Worm (Caenorhabditis elegans) whole organism, young adult: ENCODE data around the gene nhr-5.

Source experiments
- B0261.1 ChIP-seq: sonication (generic microtip); optimal IDR thresholded peaks from 2 replicates; lab custom pipeline; 2016; ENCODE audit warnings: mild to moderate bottlenecking, missing genetic modification characterization, moderate library complexity, missing compliant biosample characterization
- B0336.3 ChIP-seq: fragments of 200-800 bp; sonication (Bioruptor generic); IDR thresholded peaks from 2 replicates; pipeline ENCODE4 v1.3.6; 2022; ENCODE audit warnings: missing genetic modification characterization, missing compliant biosample characterization
- C17E4.6 ChIP-seq: fragments of 200-800 bp; sonication (Bioruptor generic); IDR thresholded peaks from 2 replicates; pipeline ENCODE4 v1.3.6; 2022; ENCODE audit warnings: missing genetic modification reagents, missing genetic modification characterization, missing compliant biosample characterization
- F23B12.7 ChIP-seq: sonication (generic microtip); optimal IDR thresholded peaks from 2 replicates; lab custom pipeline; 2017; ENCODE audit warnings: missing genetic modification characterization, mild to moderate bottlenecking, missing compliant biosample characterization, antibody characterized with exemption, moderate library complexity; ENCODE audit not compliant: insufficient read depth
- F55B11.4 ChIP-seq: sonication (generic microtip); optimal IDR thresholded peaks from 2 replicates; lab custom pipeline; 2016; ENCODE audit warnings: missing compliant biosample characterization, missing genetic modification characterization, borderline replicate concordance; ENCODE audit not compliant: insufficient read depth
- F57A8.1 ChIP-seq: fragments of 200-800 bp; sonication (Bioruptor generic); optimal IDR thresholded peaks from 2 replicates; lab custom pipeline; 2018; ENCODE audit warnings: mild to moderate bottlenecking, missing genetic modification characterization, moderate library complexity, missing compliant biosample characterization
- K11D2.4 ChIP-seq: fragments of 200-800 bp; sonication (Bioruptor generic); IDR thresholded peaks from 2 replicates; pipeline ENCODE4 v1.3.6; 2022; ENCODE audit warnings: missing genetic modification reagents, missing genetic modification characterization, missing compliant biosample characterization
- K12H6.12 ChIP-seq: fragments of 200-800 bp; sonication (Bioruptor generic); optimal IDR thresholded peaks from 2 replicates; lab custom pipeline; 2018; ENCODE audit warnings: mild to moderate bottlenecking, missing genetic modification characterization, missing compliant biosample characterization
- Y56A3A.18 ChIP-seq: fragments of 200-800 bp; sonication (Bioruptor generic); IDR thresholded peaks from 2 replicates; pipeline ENCODE4 v1.3.6; 2022; ENCODE audit warnings: missing genetic modification reagents, missing genetic modification characterization, missing compliant biosample characterization
- Y67H2A.10 ChIP-seq: fragments of 200-800 bp; sonication (Bioruptor generic); conservative IDR thresholded peaks from 2 replicates; pipeline ENCODE4 v1.3.6; 2022; ENCODE audit warnings: missing genetic modification reagents, missing genetic modification characterization, missing compliant biosample characterization
- Y79H2A.3 ChIP-seq: fragments of 200-800 bp; sonication (Bioruptor generic); conservative IDR thresholded peaks from 2 replicates; pipeline ENCODE4 v1.3.6; 2022; ENCODE audit warnings: missing genetic modification reagents, missing genetic modification characterization, missing compliant biosample characterization
- Y95B8A.8 ChIP-seq: fragments of 200-800 bp; sonication (Bioruptor generic); IDR thresholded peaks from 2 replicates; pipeline ENCODE4 v1.3.6; 2022; ENCODE audit warnings: missing genetic modification reagents, missing genetic modification characterization, missing compliant biosample characterization
- athp-1 ChIP-seq: sonication (generic microtip); optimal IDR thresholded peaks from 2 replicates; lab custom pipeline; 2017; ENCODE audit warnings: mild to moderate bottlenecking, missing genetic modification characterization, missing compliant biosample characterization
- attf-6 ChIP-seq: fragments of 200-800 bp; sonication (Bioruptor generic); IDR thresholded peaks from 2 replicates; pipeline ENCODE4 v1.3.6; 2022; ENCODE audit warnings: missing genetic modification reagents, missing genetic modification characterization, missing compliant biosample characterization
- ccch-3 ChIP-seq: fragments of 200-800 bp; sonication (Bioruptor generic); optimal IDR thresholded peaks from 2 replicates; lab custom pipeline; 2018; ENCODE audit warnings: mild to moderate bottlenecking, missing genetic modification characterization, missing compliant biosample characterization
- cebp-2 ChIP-seq: fragments of 200-800 bp; sonication (Bioruptor generic); IDR thresholded peaks from 2 replicates; pipeline ENCODE4 v1.3.6; 2022; ENCODE audit warnings: missing genetic modification characterization, missing compliant biosample characterization
- ceh-100 ChIP-seq: fragments of 200-800 bp; sonication (Bioruptor generic); IDR thresholded peaks from 2 replicates; pipeline ENCODE4 v1.3.6; 2022; ENCODE audit warnings: missing genetic modification reagents, missing genetic modification characterization, missing compliant biosample characterization
- ceh-58 ChIP-seq: fragments of 200-800 bp; sonication (Bioruptor generic); IDR thresholded peaks from 2 replicates; pipeline ENCODE4 v1.3.6; 2022; ENCODE audit warnings: missing genetic modification characterization, missing compliant biosample characterization
- ceh-91 ChIP-seq: fragments of 200-800 bp; sonication (Bioruptor generic); IDR thresholded peaks from 2 replicates; pipeline ENCODE4 v1.3.6; 2022; ENCODE audit warnings: missing genetic modification reagents, missing genetic modification characterization, missing compliant biosample characterization
- die-1 ChIP-seq: sonication (generic microtip); optimal IDR thresholded peaks from 2 replicates; lab custom pipeline; 2016; ENCODE audit warnings: missing genotype, mild to moderate bottlenecking, missing genetic modification characterization, missing compliant biosample characterization
- dpff-1 ChIP-seq: sonication (generic microtip); optimal IDR thresholded peaks from 2 replicates; lab custom pipeline; 2017; ENCODE audit warnings: mild to moderate bottlenecking, missing genetic modification characterization, missing compliant biosample characterization
- dpl-1 ChIP-seq: fragments of 150-350 bp; optimal IDR thresholded peaks from 2 replicates; lab custom pipeline; 2014; ENCODE audit warnings: missing biosample characterization, missing genetic modification reagents, missing genetic modification characterization
- him-1 ChIP-seq: sonication (generic microtip); optimal IDR thresholded peaks from 2 replicates; lab custom pipeline; 2016; ENCODE audit warnings: missing genotype, missing genetic modification reagents, missing genetic modification characterization, missing compliant biosample characterization
- hrde-1 ChIP-seq: sonication (generic microtip); optimal IDR thresholded peaks from 2 replicates; lab custom pipeline; 2016; ENCODE audit warnings: missing genetic modification characterization, mild to moderate bottlenecking, missing compliant biosample characterization, moderate library complexity, missing genotype, missing genetic modification reagents, borderline replicate concordance
- hsf-1 ChIP-seq: fragments of 200-800 bp; sonication (Bioruptor generic); IDR thresholded peaks from 2 replicates; pipeline ENCODE4 v1.3.6; 2022; ENCODE audit warnings: missing genetic modification reagents, missing genetic modification characterization, missing compliant biosample characterization
- lin-26 ChIP-seq: fragments of 200-800 bp; sonication (Bioruptor generic); IDR thresholded peaks from 2 replicates; pipeline ENCODE4 v1.3.6; 2022; ENCODE audit warnings: missing genetic modification reagents, missing genetic modification characterization, missing compliant biosample characterization
- madf-10 ChIP-seq: sonication (generic microtip); optimal IDR thresholded peaks from 2 replicates; lab custom pipeline; 2016; ENCODE audit warnings: mild to moderate bottlenecking, missing genetic modification characterization, missing compliant biosample characterization
- madf-3 ChIP-seq: fragments of 200-800 bp; sonication (Bioruptor generic); IDR thresholded peaks from 2 replicates; pipeline ENCODE4 v1.3.6; 2022; ENCODE audit warnings: missing genetic modification reagents, missing genetic modification characterization, missing compliant biosample characterization
- nhr-27 ChIP-seq: fragments of 200-800 bp; sonication (Bioruptor generic); optimal IDR thresholded peaks from 2 replicates; lab custom pipeline; 2018; ENCODE audit warnings: mild to moderate bottlenecking, missing genetic modification characterization, moderate library complexity, missing compliant biosample characterization
- pbrm-1 ChIP-seq: fragments of 200-800 bp; sonication (Bioruptor generic); IDR thresholded peaks from 2 replicates; pipeline ENCODE4 v1.3.6; 2022; ENCODE audit warnings: missing genetic modification reagents, missing genetic modification characterization, missing compliant biosample characterization
- repo-1 ChIP-seq: sonication (generic microtip); optimal IDR thresholded peaks from 2 replicates; lab custom pipeline; 2017; ENCODE audit warnings: mild to moderate bottlenecking, missing genetic modification characterization, missing compliant biosample characterization
- rpc-1 ChIP-seq, 2 experiments: fragments of 150-350 bp in 1 of 2; sonication (generic microtip) in 1 of 2; optimal IDR thresholded peaks; 2 replicates each; lab custom pipeline; 2014 to 2018; ENCODE audit warnings: missing biosample characterization in 1 of 2, missing genetic modification characterization in 1 of 2, missing genetic modification reagents in 1 of 2, missing genotype in 1 of 2
- snpc-1.1 ChIP-seq: sonication (generic microtip); optimal IDR thresholded peaks from 2 replicates; lab custom pipeline; 2017; ENCODE audit warnings: missing genetic modification characterization, mild to moderate bottlenecking, missing compliant biosample characterization, antibody characterized with exemption, moderate library complexity, missing genotype, missing genetic modification reagents; ENCODE audit not compliant: insufficient read depth
- snpc-1.3 ChIP-seq: sonication (generic microtip); optimal IDR thresholded peaks from 2 replicates; lab custom pipeline; 2017; ENCODE audit warnings: missing genetic modification characterization, mild to moderate bottlenecking, missing compliant biosample characterization, antibody characterized with exemption, moderate library complexity, missing genotype, missing genetic modification reagents; ENCODE audit not compliant: insufficient read depth
- snpc-4 ChIP-seq, 5 experiments: fragments of 150-350 bp in 1 of 5; sonication (generic microtip) in 4 of 5; optimal IDR thresholded peaks; 2 replicates each; lab custom pipeline; 2014 to 2018; ENCODE audit warnings: missing genetic modification characterization in 5 of 5, missing biosample characterization in 3 of 5, antibody characterized with exemption in 2 of 5, mild to moderate bottlenecking in 2 of 5, missing compliant biosample characterization in 2 of 5, missing genotype in 2 of 5, moderate library complexity in 2 of 5, missing genetic modification reagents in 1 of 5
- sptf-2 ChIP-seq: fragments of 200-800 bp; sonication (Bioruptor generic); optimal IDR thresholded peaks from 2 replicates; lab custom pipeline; 2018; ENCODE audit warnings: mild to moderate bottlenecking, missing genetic modification characterization, missing compliant biosample characterization
- tbp1 ChIP-seq: fragments of 200-800 bp; sonication (Bioruptor generic); optimal IDR thresholded peaks from 2 replicates; lab custom pipeline; 2018; ENCODE audit warnings: mild to moderate bottlenecking, missing genetic modification characterization, missing compliant biosample characterization
- tbx-9 ChIP-seq: sonication (generic microtip); optimal IDR thresholded peaks from 2 replicates; lab custom pipeline; 2016; ENCODE audit warnings: borderline replicate concordance, missing genetic modification characterization, inconsistent platforms, missing compliant biosample characterization
- tlf-1 ChIP-seq: fragments of 200-800 bp; sonication (Bioruptor generic); optimal IDR thresholded peaks from 2 replicates; lab custom pipeline; 2018; ENCODE audit warnings: mild to moderate bottlenecking, missing genetic modification characterization, missing compliant biosample characterization
- zfh-2 ChIP-seq: fragments of 200-800 bp; sonication (Bioruptor generic); conservative IDR thresholded peaks from 2 replicates; pipeline ENCODE4 v1.3.6; 2022; ENCODE audit warnings: missing genetic modification reagents, missing genetic modification characterization, missing compliant biosample characterization
- ztf-22 ChIP-seq: fragments of 200-800 bp; sonication (Bioruptor generic); optimal IDR thresholded peaks from 2 replicates; lab custom pipeline; 2018; ENCODE audit warnings: mild to moderate bottlenecking, missing genetic modification characterization, moderate library complexity, missing compliant biosample characterization
- ztf-6 ChIP-seq: fragments of 200-800 bp; sonication (Bioruptor generic); IDR thresholded peaks from 2 replicates; pipeline ENCODE4 v1.3.6; 2022; ENCODE audit warnings: missing genetic modification reagents, missing genetic modification characterization, missing compliant biosample characterization

The nhr-5 gene

ce11 chrIV:15398643-15399042 lies 1.4 kb upstream of the nhr-5 start (continued):
- TF ChIP-seq ceh-58 (GFP tag; lab: Robert Waterston, UW) (no peak), nhr-27 (no peak), Y79H2A.3 (no peak), ceh-100 (GFP tag; lab: Robert Waterston, UW) (no peak), hrde-1 (tag; lab: Kevin White, UChicago) (no peak), snpc-4 (GFP tag; optimal IDR thresholded peaks at IDR 0.05; lab: Kevin White, UChicago) (no peak), snpc-4 (tag; optimal IDR thresholded peaks at IDR 0.05; lab: Kevin White, UChicago) (no peak), B0336.3 (GFP tag; lab: Robert Waterston, UW) (peak; percentile 20; the same call in 1 of the 2 replicates), athp-1 (tag; lab: Kevin White, UChicago) (no peak), tbx-9 (tag; lab: Kevin White, UChicago) (no peak)

- 0 out of 2 replicates have a peak, but pooled peaks have one; percentile 34 for TF ChIP-seq madf-3 (GFP tag; lab: Robert Waterston, UW)
- TF ChIP-seq snpc-4 (GFP tag; optimal IDR thresholded peaks at IDR 0.05; lab: Kevin White, UChicago) = no peak
- TF ChIP-seq snpc-4 (tag; optimal IDR thresholded peaks at IDR 0.05; lab: Kevin White, UChicago) = peak in 2 of 4 experiments; percentile 4 to 84
- TF ChIP-seq ceh-91 (GFP tag; lab: Robert Waterston, UW) = no peak
- TF ChIP-seq F57A8.1 (GFP tag; lab: Kevin White, UChicago) = no peak
- TF ChIP-seq madf-10 (tag; lab: Kevin White, UChicago) = no peak
- no peak for TF ChIP-seq K12H6.12 (tag; lab: Kevin White, UChicago)
- 0 out of 2 replicates have a peak, but pooled peaks have one; percentile 21 for TF ChIP-seq hsf-1
- no peak for TF ChIP-seq Y67H2A.10 (GFP tag; lab: Robert Waterston, UW)
- TF ChIP-seq attf-6 (GFP tag; lab: Robert Waterston, UW) = peak; percentile 75; the same call in 1 of the 2 replicates
- no peak for TF ChIP-seq ccch-3 (GFP tag; lab: Kevin White, UChicago)
Measured at ce11 chrIV:15402565-15402964, 2.5 kb downstream of the nhr-5 start.

- no peak for TF ChIP-seq dpff-1 (tag; lab: Kevin White, UChicago)
- peak; percentile 43 for TF ChIP-seq him-1
- TF ChIP-seq ztf-22 = no peak
- no peak for TF ChIP-seq Y95B8A.8 (GFP tag; lab: Robert Waterston, UW)
- TF ChIP-seq die-1 (tag; lab: Kevin White, UChicago) = peak; percentile 13
- TF ChIP-seq tbp1 = peak; percentile 89
- peak; percentile 89 for TF ChIP-seq snpc-4 (GFP tag; optimal IDR thresholded peaks at IDR 0.05; lab: Kevin White, UChicago)
- peak in 3 of 4 experiments; percentile 93 to 97 (median 96) for TF ChIP-seq snpc-4 (tag; optimal IDR thresholded peaks at IDR 0.05; lab: Kevin White, UChicago)
- TF ChIP-seq rpc-1 (optimal IDR thresholded peaks at IDR 0.05; lab: Kevin White, UChicago) = peak; percentile 65
- TF ChIP-seq rpc-1 (tag; optimal IDR thresholded peaks at IDR 0.05; lab: Kevin White, UChicago) = peak; percentile 83
- no peak for TF ChIP-seq lin-26
- TF ChIP-seq Y56A3A.18 = no peak
- TF ChIP-seq B0261.1 = peak; percentile 68
- no peak for TF ChIP-seq dpl-1 (GFP tag; lab: Kevin White, UChicago)
- no peak for TF ChIP-seq ztf-6 (GFP tag; lab: Robert Waterston, UW)
- TF ChIP-seq tlf-1 (GFP tag; lab: Kevin White, UChicago) = no peak
- TF ChIP-seq Y67H2A.10 (GFP tag; lab: Robert Waterston, UW) = no peak
- no peak for TF ChIP-seq C17E4.6 (GFP tag; lab: Robert Waterston, UW)
- TF ChIP-seq zfh-2 = no peak
- no peak for TF ChIP-seq F55B11.4
- no peak for TF ChIP-seq sptf-2 (GFP tag; lab: Kevin White, UChicago)
- peak; percentile 75 for TF ChIP-seq snpc-1.3 (tag; lab: Kevin White, UChicago)
- TF ChIP-seq repo-1 (tag; lab: Kevin White, UChicago) = no peak
- TF ChIP-seq snpc-1.1 (tag; lab: Kevin White, UChicago) = peak; percentile 46
- TF ChIP-seq pbrm-1 = no peak
- TF ChIP-seq F23B12.7 = peak; percentile 19
- TF ChIP-seq cebp-2 (GFP tag; lab: Robert Waterston, UW) = no peak
- TF ChIP-seq attf-6 (GFP tag; lab: Robert Waterston, UW) = peak; percentile 96
- TF ChIP-seq K11D2.4 = no peak
Measured at ce11 chrIV:15433805-15434204, 33.7 kb downstream of the nhr-5 start.
